Fruit fly (Drosophila melanogaster): ENCODE results near the gene RPA2.

Gene RPA2

dm6 chr2L:20922196-20923087 is 3.5 kb downstream of the RPA2 start, which contains the start of gene Mtp (continued):
- TF ChIP-seq CG5180 (GFP tag; optimal IDR thresholded peaks at IDR 0.05) (peak; percentile 38), Hmx (GFP tag; optimal IDR thresholded peaks at IDR 0.05) (peak; percentile 61), bowl (GFP tag; IDR thresholded peaks at IDR 0.05) (0 out of 2 replicates have a peak, but pooled peaks have one; percentile 4), Ptx1 (GFP tag; IDR thresholded peaks at IDR 0.05) (peak; percentile 80; the same call in 1 of the 2 replicates), CG31388 (GFP tag; optimal IDR thresholded peaks at IDR 0.05) (peak; percentile 30), CG34376 (GFP tag; optimal IDR thresholded peaks at IDR 0.05) (peak; percentile 65), C15 (GFP tag; IDR thresholded peaks at IDR 0.05) (no peak), her (GFP tag; optimal IDR thresholded peaks at IDR 0.05) (peak; percentile 77), tll (GFP tag; optimal IDR thresholded peaks at IDR 0.05) (peak; percentile 39 to 76), dpn (GFP tag; optimal IDR thresholded peaks at IDR 0.05) (peak; percentile 71 to 81), Nf-YC (tag; optimal IDR thresholded peaks at IDR 0.05) (peak; percentile 27), nerfin-2 (GFP tag; IDR thresholded peaks at IDR 0.05; ENCODE audit: partially characterized antibody) (0 out of 2 replicates have a peak, but pooled peaks have one; percentile 39), prd (optimal IDR thresholded peaks at IDR 0.05) (no peak), prd (GFP tag; IDR thresholded peaks at IDR 0.05) (no peak; the same call in 2 of the 3 replicates), row (GFP tag; IDR thresholded peaks at IDR 0.05) (peak; percentile 92), gro (GFP tag; optimal IDR thresholded peaks at IDR 0.05) (peak; percentile 70), luna (GFP tag; optimal IDR thresholded peaks at IDR 0.05) (no peak), stwl (tag; optimal IDR thresholded peaks at IDR 0.05) (peak; percentile 4), CG10274 (GFP tag; optimal IDR thresholded peaks at IDR 0.05) (peak; percentile 33), tna (GFP tag; IDR thresholded peaks at IDR 0.05; ENCODE audit: partially characterized antibody) (no peak), pum (GFP tag; optimal IDR thresholded peaks at IDR 0.05) (peak; percentile 74), Oaz (GFP tag; IDR thresholded peaks at IDR 0.05) (peak; percentile 57; the same call in 1 of the 2 replicates), Eip74EF (GFP tag; optimal IDR thresholded peaks at IDR 0.05) (peak in 1 of 2 experiments; percentile 63), CkIIα-i1 (GFP tag; IDR thresholded peaks at IDR 0.05) (no peak), CG16815 (GFP tag; optimal IDR thresholded peaks at IDR 0.05) (peak; percentile 55), schlank (tag; optimal IDR thresholded peaks at IDR 0.05) (peak; percentile 57), CG14441 (GFP tag; IDR thresholded peaks at IDR 0.05) (peak; percentile 44), jumu (GFP tag; optimal IDR thresholded peaks at IDR 0.05) (peak; percentile 78), cato (GFP tag; optimal IDR thresholded peaks at IDR 0.05; ENCODE audit: borderline replicate concordance) (no peak), NC2β (GFP tag; optimal IDR thresholded peaks at IDR 0.05) (peak; percentile 80), cas (GFP tag; IDR thresholded peaks at IDR 0.05) (no peak), hth (optimal IDR thresholded peaks at IDR 0.05) (no peak), CG13624 (GFP tag; optimal IDR thresholded peaks at IDR 0.05) (peak; percentile 49), bsh (GFP tag; optimal IDR thresholded peaks at IDR 0.05) (peak; percentile 65 to 82), sd (tag; optimal IDR thresholded peaks at IDR 0.05) (peak; percentile 29), CG18011 (GFP tag; optimal IDR thresholded peaks at IDR 0.05) (peak; percentile 24), vnd (GFP tag; IDR thresholded peaks at IDR 0.05; ENCODE audit: partially characterized antibody) (no peak), Hr3 (GFP tag; optimal IDR thresholded peaks at IDR 0.05) (peak; percentile 78), ara (GFP tag; IDR thresholded peaks at IDR 0.05) (peak; percentile 55), HLHmδ (GFP tag; optimal IDR thresholded peaks at IDR 0.05) (peak; percentile 50), unc-4 (GFP tag; IDR thresholded peaks at IDR 0.05; ENCODE audit: partially characterized antibody) (no peak), Rx (GFP tag; IDR thresholded peaks at IDR 0.05) (no peak), CG8359 (GFP tag; optimal IDR thresholded peaks at IDR 0.05; ENCODE audit: borderline replicate concordance) (no peak), inv (GFP tag; IDR thresholded peaks at IDR 0.05; ENCODE audit: partially characterized antibody) (no peak), Rfx (GFP tag; IDR thresholded peaks at IDR 0.05) (peak; percentile 73), ind (GFP tag; optimal IDR thresholded peaks at IDR 0.05) (peak; percentile 76), grau (tag; optimal IDR thresholded peaks at IDR 0.05) (peak; percentile 82), Taf1 (GFP tag; IDR thresholded peaks at IDR 0.05) (peak; percentile 43; the same call in 1 of the 2 replicates)
